Fruit fly (Drosophila melanogaster) whole organism, embryonic: ENCODE data around the gene CG3036.

Experiments used
- Atf-2 ChIP-seq: fragments of 200-800 bp; sonication (Bioruptor generic); optimal IDR thresholded peaks from 2 replicates; lab custom pipeline; 2016; ENCODE audit warnings: missing biosample characterization, missing genetic modification characterization
- CG11696 ChIP-seq: fragments of 200-800 bp; sonication (Bioruptor generic); IDR thresholded peaks from 2 replicates; pipeline ENCODE4 v1.3.6; 2022; ENCODE audit warnings: missing biosample characterization, missing genetic modification characterization
- CG13894 ChIP-seq: fragments of 200-800 bp; sonication (Bioruptor generic); optimal IDR thresholded peaks from 3 replicates; lab custom pipeline; 2018; ENCODE audit warnings: missing biosample characterization, mild to moderate bottlenecking, missing genetic modification characterization, moderate library complexity
- CG14860 ChIP-seq: fragments of 200-800 bp; sonication (Bioruptor generic); IDR thresholded peaks from 3 replicates; pipeline ENCODE4 v1.3.6; 2022; ENCODE audit warnings: missing biosample characterization, missing genetic modification characterization; ENCODE audit not compliant: partially characterized antibody
- CG17361 ChIP-seq: fragments of 200-800 bp; sonication (Bioruptor generic); IDR thresholded peaks from 3 replicates; pipeline ENCODE4 v1.3.6; 2022; ENCODE audit warnings: missing biosample characterization, missing genetic modification characterization
- CG17802 ChIP-seq: fragments of 200-800 bp; sonication (Bioruptor generic); optimal IDR thresholded peaks from 2 replicates; lab custom pipeline; 2018; ENCODE audit warnings: missing biosample characterization, mild to moderate bottlenecking, missing genetic modification characterization, moderate library complexity
- CG18262 ChIP-seq: fragments of 200-800 bp; optimal IDR thresholded peaks from 3 replicates; lab custom pipeline; 2019; ENCODE audit warnings: missing biosample characterization, mild to moderate bottlenecking, missing genetic modification characterization, moderate library complexity
- CG1832 ChIP-seq: fragments of 200-800 bp; sonication (Bioruptor generic); optimal IDR thresholded peaks from 2 replicates; lab custom pipeline; 2017; ENCODE audit warnings: missing biosample characterization, mild to moderate bottlenecking, missing genetic modification characterization, inconsistent platforms
- CG2889 ChIP-seq: fragments of 200-800 bp; sonication (Bioruptor generic); IDR thresholded peaks from 3 replicates; pipeline ENCODE4 v1.3.6; 2022; ENCODE audit warnings: missing biosample characterization, missing genetic modification characterization
- CG34376 ChIP-seq: fragments of 200-800 bp; sonication (Bioruptor generic); optimal IDR thresholded peaks from 2 replicates; lab custom pipeline; 2018; ENCODE audit warnings: missing biosample characterization, mild to moderate bottlenecking, missing genetic modification characterization
- CG4424 ChIP-seq: fragments of 200-800 bp; sonication (Bioruptor generic); optimal IDR thresholded peaks from 3 replicates; lab custom pipeline; 2016; ENCODE audit warnings: missing biosample characterization, missing genetic modification characterization
- CG4707 ChIP-seq: fragments of 200-800 bp; sonication (Bioruptor generic); optimal IDR thresholded peaks from 2 replicates; lab custom pipeline; 2018; ENCODE audit warnings: missing biosample characterization, mild to moderate bottlenecking, missing genetic modification characterization, moderate library complexity
- CG8290 ChIP-seq, 3 experiments: fragments of 200-800 bp; sonication (Bioruptor generic); optimal IDR thresholded peaks; 2 replicates each; lab custom pipeline; 2016 to 2019; ENCODE audit warnings: missing biosample characterization in 3 of 3, missing genetic modification characterization in 3 of 3, mild to moderate bottlenecking in 2 of 3, moderate library complexity in 1 of 3
- CG9727 ChIP-seq: fragments of 200-800 bp; sonication (Bioruptor generic); optimal IDR thresholded peaks from 3 replicates; lab custom pipeline; 2017; ENCODE audit warnings: missing biosample characterization, mild to moderate bottlenecking, missing genetic modification characterization
- Dad ChIP-seq: fragments of 200-800 bp; sonication (Bioruptor generic); optimal IDR thresholded peaks from 3 replicates; lab custom pipeline; 2016; ENCODE audit warnings: missing biosample characterization, missing genetic modification characterization
- Drgx ChIP-seq: fragments of 200-800 bp; sonication (Bioruptor generic); IDR thresholded peaks from 2 replicates; pipeline ENCODE4 v1.3.6; 2022; ENCODE audit warnings: missing biosample characterization, missing genetic modification characterization
- E2f1 ChIP-seq: fragments of 200-800 bp; sonication (Bioruptor generic); IDR thresholded peaks from 2 replicates; pipeline ENCODE4 v1.3.6; 2022; ENCODE audit warnings: missing biosample characterization, missing genetic modification characterization
- ERR ChIP-seq: fragments of 200-800 bp; sonication (Bioruptor generic); optimal IDR thresholded peaks from 2 replicates; lab custom pipeline; 2016; ENCODE audit warnings: missing biosample characterization, missing genetic modification characterization
- Eip74EF ChIP-seq, 2 experiments: fragments of 200-800 bp in 1 of 2; fragments of >200 bp in 1 of 2; sonication (Bioruptor generic) in 1 of 2; optimal IDR thresholded peaks; 2 replicates each; lab custom pipeline; 2017 to 2019; ENCODE audit warnings: missing biosample characterization in 2 of 2, missing genetic modification characterization in 2 of 2, mild to moderate bottlenecking in 1 of 2, moderate library complexity in 1 of 2
- Gug ChIP-seq: fragments of 200-800 bp; sonication (Bioruptor generic); IDR thresholded peaks from 4 replicates; pipeline ENCODE4 v1.3.6; 2022; ENCODE audit warnings: missing biosample characterization, missing genetic modification characterization
- Lpt ChIP-seq: fragments of >200 bp; optimal IDR thresholded peaks from 2 replicates; lab custom pipeline; 2018; ENCODE audit warnings: missing biosample characterization, missing genetic modification characterization
- Med ChIP-seq: fragments of 200-800 bp; sonication (Bioruptor generic); peaks from one replicate; lab custom pipeline; 2016; ENCODE audit warnings: missing biosample characterization, missing genetic modification characterization, mild to moderate bottlenecking, inconsistent platforms, moderate library complexity
- NK7.1 ChIP-seq: fragments of 200-800 bp; sonication (Bioruptor generic); optimal IDR thresholded peaks from 3 replicates; lab custom pipeline; 2016; ENCODE audit warnings: missing biosample characterization, missing genetic modification characterization
- Nf-YA ChIP-seq: fragments of 200-800 bp; sonication (Bioruptor generic); IDR thresholded peaks from 2 replicates; pipeline ENCODE4 v1.3.6; 2022; ENCODE audit warnings: missing biosample characterization, missing genetic modification characterization
- Optix ChIP-seq: fragments of 200-800 bp; sonication (Bioruptor generic); IDR thresholded peaks from 3 replicates; pipeline ENCODE4 v1.3.6; 2022; ENCODE audit warnings: missing biosample characterization, missing genetic modification characterization
- Sin3A ChIP-seq: fragments of >200 bp; optimal IDR thresholded peaks from 2 replicates; lab custom pipeline; 2018
- TFAM ChIP-seq: fragments of 200-800 bp; sonication (Bioruptor generic); optimal IDR thresholded peaks from 2 replicates; lab custom pipeline; 2017; ENCODE audit warnings: missing biosample characterization, missing genetic modification characterization, inconsistent platforms
- ab ChIP-seq: fragments of 200-800 bp; sonication (Bioruptor generic); optimal IDR thresholded peaks from 2 replicates; lab custom pipeline; 2016; ENCODE audit warnings: missing biosample characterization, missing genetic modification characterization
- bsh ChIP-seq, 2 experiments: fragments of 200-800 bp; sonication (Bioruptor generic); optimal IDR thresholded peaks; 2 replicates each; lab custom pipeline; 2017 to 2018; ENCODE audit warnings: mild to moderate bottlenecking in 2 of 2, missing biosample characterization in 2 of 2, missing genetic modification characterization in 2 of 2, moderate library complexity in 1 of 2
- chinmo ChIP-seq: fragments of 200-800 bp; sonication (Bioruptor generic); IDR thresholded peaks from 4 replicates; pipeline ENCODE4 v1.3.6; 2022; ENCODE audit warnings: missing biosample characterization, missing genetic modification characterization; ENCODE audit not compliant: partially characterized antibody
- crp ChIP-seq, 2 experiments: fragments of 200-800 bp; sonication (Bioruptor generic); optimal IDR thresholded peaks; 2 replicates in 1 of 2; 3 replicates in 1 of 2; lab custom pipeline; 2017; ENCODE audit warnings: missing biosample characterization in 2 of 2, missing genetic modification characterization in 2 of 2, mild to moderate bottlenecking in 1 of 2, moderate library complexity in 1 of 2
- exex ChIP-seq: fragments of 200-800 bp; sonication (Bioruptor generic); optimal IDR thresholded peaks from 4 replicates; lab custom pipeline; 2018; ENCODE audit warnings: missing biosample characterization, mild to moderate bottlenecking, missing genetic modification characterization, moderate library complexity
- fd3F ChIP-seq: fragments of 200-800 bp; sonication (Bioruptor generic); optimal IDR thresholded peaks from 2 replicates; lab custom pipeline; 2018; ENCODE audit warnings: missing biosample characterization, mild to moderate bottlenecking, missing genetic modification characterization, moderate library complexity
- ftz-f1 ChIP-seq: fragments of 200-800 bp; sonication (Bioruptor generic); optimal IDR thresholded peaks from 2 replicates; lab custom pipeline; 2016; ENCODE audit warnings: missing biosample characterization, missing genetic modification characterization
- gem ChIP-seq: fragments of 200-800 bp; sonication (Bioruptor generic); optimal IDR thresholded peaks from 2 replicates; lab custom pipeline; 2019; ENCODE audit warnings: missing biosample characterization, mild to moderate bottlenecking, missing genetic modification characterization, moderate library complexity
- jumu ChIP-seq: fragments of 200-800 bp; sonication (Bioruptor generic); optimal IDR thresholded peaks from 3 replicates; lab custom pipeline; 2016; ENCODE audit warnings: missing biosample characterization, missing genetic modification characterization
- oc ChIP-seq: fragments of 200-800 bp; sonication (Bioruptor generic); optimal IDR thresholded peaks from 2 replicates; lab custom pipeline; 2018; ENCODE audit warnings: missing biosample characterization, mild to moderate bottlenecking, missing genetic modification characterization, moderate library complexity
- rib ChIP-seq: fragments of 200-800 bp; sonication (Bioruptor generic); IDR thresholded peaks from 2 replicates; pipeline ENCODE4 v1.3.6; 2022; ENCODE audit warnings: missing biosample characterization, missing genetic modification characterization
- sd ChIP-seq: fragments of 200-800 bp; sonication (Bioruptor generic); optimal IDR thresholded peaks from 3 replicates; lab custom pipeline; 2018; ENCODE audit warnings: missing biosample characterization, mild to moderate bottlenecking, missing genetic modification characterization, moderate library complexity
- so ChIP-seq: fragments of 200-800 bp; sonication (Bioruptor generic); IDR thresholded peaks from 3 replicates; pipeline ENCODE4 v1.3.6; 2022; ENCODE audit warnings: missing biosample characterization, missing genetic modification characterization
- usp ChIP-seq: fragments of >200 bp; optimal IDR thresholded peaks from 2 replicates; lab custom pipeline; 2017; ENCODE audit warnings: missing biosample characterization, missing genetic modification characterization
- vvl ChIP-seq: fragments of 200-800 bp; sonication (Bioruptor generic); IDR thresholded peaks from 2 replicates; pipeline ENCODE4 v1.3.6; 2022; ENCODE audit warnings: missing biosample characterization, missing genetic modification characterization
- zfh1 ChIP-seq: fragments of 200-800 bp; sonication (Bioruptor generic); IDR thresholded peaks from 3 replicates; pipeline ENCODE4 v1.3.6; 2022; ENCODE audit warnings: missing biosample characterization, missing genetic modification characterization

The CG3036 gene

dm6 chr2L:4898165-4898564 is 6.3 kb downstream of the CG3036 start (continued):
- TF ChIP-seq fd3F (GFP tag; lab: Kevin White, UChicago): no peak
- no peak for TF ChIP-seq ERR
- TF ChIP-seq CG18262 (tag; lab: Kevin White, UChicago): no peak
- TF ChIP-seq CG4424 (GFP tag; lab: Kevin White, UChicago): no peak
- no peak for TF ChIP-seq Dad (GFP tag; lab: Kevin White, UChicago)
- no peak for TF ChIP-seq Nf-YA
- TF ChIP-seq TFAM (GFP tag; lab: Kevin White, UChicago): no peak
- no peak for TF ChIP-seq NK7.1
- no peak for TF ChIP-seq oc
- TF ChIP-seq CG1832 (GFP tag; lab: Kevin White, UChicago): no peak
- no peak for TF ChIP-seq CG11696 (GFP tag; lab: Robert Waterston, UW)
- no peak for TF ChIP-seq CG4707 (GFP tag; lab: Kevin White, UChicago)
- no peak for TF ChIP-seq Atf-2 (GFP tag; lab: Kevin White, UChicago)
- no peak for TF ChIP-seq Drgx (GFP tag; lab: Robert Waterston, UW)
- TF ChIP-seq gem: no peak
- TF ChIP-seq CG9727 (GFP tag; lab: Kevin White, UChicago): no peak
- no peak for TF ChIP-seq usp (GFP tag; lab: Kevin White, UChicago)
- TF ChIP-seq Lpt (GFP tag; lab: Kevin White, UChicago): no peak
- TF ChIP-seq Sin3A (lab: Kevin White, UChicago): no peak
- TF ChIP-seq so (GFP tag; lab: Robert Waterston, UW): 0 out of 3 replicates have a peak, but pooled peaks have one; percentile 43
- no peak for TF ChIP-seq Gug (GFP tag; lab: Robert Waterston, UW)
- no peak for TF ChIP-seq CG17361 (GFP tag; lab: Robert Waterston, UW)
- no peak for TF ChIP-seq Eip74EF (GFP tag; optimal IDR thresholded peaks at IDR 0.05; lab: Kevin White, UChicago)
- no peak for TF ChIP-seq Optix (GFP tag; lab: Robert Waterston, UW)
- TF ChIP-seq CG2889: no peak
- TF ChIP-seq CG17802 (tag; lab: Kevin White, UChicago): no peak
- TF ChIP-seq zfh1: no peak
- TF ChIP-seq ab (GFP tag; lab: Kevin White, UChicago): no peak
- no peak for TF ChIP-seq bsh (GFP tag; optimal IDR thresholded peaks at IDR 0.05; lab: Kevin White, UChicago)
- no peak for TF ChIP-seq CG14860
- TF ChIP-seq CG8290 (GFP tag; optimal IDR thresholded peaks at IDR 0.05; lab: Kevin White, UChicago): no peak
- no peak for TF ChIP-seq CG8290 (tag; optimal IDR thresholded peaks at IDR 0.05; lab: Kevin White, UChicago)
- no peak for TF ChIP-seq crp (GFP tag; optimal IDR thresholded peaks at IDR 0.05; lab: Kevin White, UChicago)
- TF ChIP-seq ftz-f1 (GFP tag; lab: Kevin White, UChicago): no peak
- TF ChIP-seq jumu (GFP tag; lab: Kevin White, UChicago): no peak

dm6 chr2L:4899599-4900559 is 8.0 kb downstream of the CG3036 start:
- TF ChIP-seq CG34376 (GFP tag; lab: Kevin White, UChicago) (no peak), exex (tag; lab: Kevin White, UChicago) (peak; percentile 66), CG13894 (tag; lab: Kevin White, UChicago) (peak; percentile 99), sd (tag; lab: Kevin White, UChicago) (peak; percentile 50), vvl (peak; percentile 87), chinmo (GFP tag; lab: Robert Waterston, UW) (peak; percentile 52; the same call in 1 of the 4 replicates), Med (GFP tag; lab: Kevin White, UChicago) (peak; percentile 86), rib (GFP tag; lab: Robert Waterston, UW) (peak; percentile 15; the same call in 1 of the 2 replicates), E2f1 (GFP tag; lab: Robert Waterston, UW) (no peak)
